Fruit fly (Drosophila melanogaster) whole organism, embryonic: ENCODE measurements around the gene Mnn1.

Experiments
- Atf6 ChIP-seq: fragments of 200-800 bp; sonication (Bioruptor generic); IDR thresholded peaks from 2 replicates; pipeline ENCODE4 v1.3.6; 2022; ENCODE audit warnings: missing biosample characterization, missing genetic modification characterization
- C15 ChIP-seq: fragments of 200-800 bp; sonication (Bioruptor generic); IDR thresholded peaks from 3 replicates; pipeline ENCODE4 v1.3.6; 2022; ENCODE audit warnings: missing biosample characterization, missing genetic modification characterization
- CG11696 ChIP-seq: fragments of 200-800 bp; sonication (Bioruptor generic); IDR thresholded peaks from 2 replicates; pipeline ENCODE4 v1.3.6; 2022; ENCODE audit warnings: missing biosample characterization, missing genetic modification characterization
- CG11723 ChIP-seq: fragments of 200-800 bp; sonication (Bioruptor generic); optimal IDR thresholded peaks from 2 replicates; lab custom pipeline; 2017; ENCODE audit warnings: missing biosample characterization, mild to moderate bottlenecking, missing genetic modification characterization
- CG14050 ChIP-seq: fragments of 200-800 bp; sonication (Bioruptor generic); IDR thresholded peaks from 3 replicates; pipeline ENCODE4 v1.3.6; 2022; ENCODE audit warnings: missing biosample characterization, missing genetic modification characterization
- CG15479 ChIP-seq: fragments of 200-800 bp; sonication (Bioruptor generic); optimal IDR thresholded peaks from 3 replicates; lab custom pipeline; 2019; ENCODE audit warnings: missing biosample characterization, mild to moderate bottlenecking, missing genetic modification characterization, moderate library complexity
- CG15514 ChIP-seq: fragments of 200-800 bp; sonication (Bioruptor generic); optimal IDR thresholded peaks from 3 replicates; lab custom pipeline; 2017; ENCODE audit warnings: missing biosample characterization, missing genetic modification characterization, mild to moderate bottlenecking, moderate library complexity, missing genetic modification reagents
- CG17328 ChIP-seq: fragments of 200-800 bp; sonication (Bioruptor generic); IDR thresholded peaks from 2 replicates; pipeline ENCODE4 v1.3.6; 2022; ENCODE audit warnings: missing biosample characterization, missing genetic modification characterization
- CG2129 ChIP-seq: fragments of 200-800 bp; sonication (Bioruptor generic); IDR thresholded peaks from 2 replicates; pipeline ENCODE4 v1.3.6; 2022; ENCODE audit warnings: missing biosample characterization, missing genetic modification characterization; ENCODE audit not compliant: partially characterized antibody
- CG30020 ChIP-seq: fragments of 200-800 bp; optimal IDR thresholded peaks from 2 replicates; lab custom pipeline; 2019; ENCODE audit warnings: missing biosample characterization, mild to moderate bottlenecking, missing genetic modification characterization, moderate library complexity
- CG32767 ChIP-seq: fragments of 200-800 bp; sonication (Bioruptor generic); IDR thresholded peaks from 2 replicates; pipeline ENCODE4 v1.3.6; 2022; ENCODE audit warnings: missing biosample characterization, missing genetic modification characterization
- CG34224 ChIP-seq: fragments of 200-800 bp; sonication (Bioruptor generic); IDR thresholded peaks from 3 replicates; pipeline ENCODE4 v1.3.6; 2022; ENCODE audit warnings: missing biosample characterization, missing genetic modification characterization; ENCODE audit not compliant: partially characterized antibody
- CG3726 ChIP-seq: fragments of 200-800 bp; sonication (Bioruptor generic); IDR thresholded peaks from 3 replicates; pipeline ENCODE4, ENCODE4 v1.3.6; 2022; ENCODE audit warnings: missing biosample characterization, missing genetic modification characterization
- CG4282 ChIP-seq: fragments of 200-800 bp; sonication (Bioruptor generic); optimal IDR thresholded peaks from 2 replicates; lab custom pipeline; 2016; ENCODE audit warnings: missing biosample characterization, missing genetic modification characterization
- CG4730 ChIP-seq: fragments of 200-800 bp; sonication (Bioruptor generic); IDR thresholded peaks from 2 replicates; pipeline ENCODE4 v1.3.6; 2022; ENCODE audit warnings: missing biosample characterization, missing genetic modification characterization
- CG6254 ChIP-seq: fragments of 200-800 bp; sonication (Bioruptor generic); optimal IDR thresholded peaks from 3 replicates; lab custom pipeline; 2017; ENCODE audit warnings: mild to moderate bottlenecking, missing biosample characterization, missing genetic modification reagents, missing genetic modification characterization
- CG6689 ChIP-seq: fragments of 200-800 bp; sonication (Bioruptor generic); IDR thresholded peaks from 2 replicates; pipeline ENCODE4 v1.3.6; 2022; ENCODE audit warnings: missing biosample characterization, missing genetic modification characterization
- CG8290 ChIP-seq, 3 experiments: fragments of 200-800 bp; sonication (Bioruptor generic); optimal IDR thresholded peaks; 2 replicates each; lab custom pipeline; 2016 to 2019; ENCODE audit warnings: missing biosample characterization in 3 of 3, missing genetic modification characterization in 3 of 3, mild to moderate bottlenecking in 2 of 3, moderate library complexity in 1 of 3
- CHES-1-like ChIP-seq: fragments of 200-800 bp; sonication (Bioruptor generic); optimal IDR thresholded peaks from 2 replicates; lab custom pipeline; 2016; ENCODE audit warnings: missing biosample characterization, missing genetic modification characterization
- E2f1 ChIP-seq: fragments of 200-800 bp; sonication (Bioruptor generic); IDR thresholded peaks from 2 replicates; pipeline ENCODE4 v1.3.6; 2022; ENCODE audit warnings: missing biosample characterization, missing genetic modification characterization
- Ets97D ChIP-seq: fragments of 200-800 bp; sonication (Bioruptor generic); optimal IDR thresholded peaks from 3 replicates; lab custom pipeline; 2016; ENCODE audit warnings: missing biosample characterization, missing genetic modification characterization
- Hmr ChIP-seq: fragments of 200-800 bp; sonication (Bioruptor generic); optimal IDR thresholded peaks from 3 replicates; lab custom pipeline; 2017; ENCODE audit warnings: mild to moderate bottlenecking, missing biosample characterization, missing genetic modification reagents, missing genetic modification characterization
- Hr51 ChIP-seq, 2 experiments: fragments of 200-800 bp; sonication (Bioruptor generic); optimal IDR thresholded peaks; 2 replicates in 1 of 2; 3 replicates in 1 of 2; lab custom pipeline; 2016 to 2018; ENCODE audit warnings: missing biosample characterization in 2 of 2, missing genetic modification characterization in 2 of 2, mild to moderate bottlenecking in 1 of 2, moderate library complexity in 1 of 2
- Max ChIP-seq: fragments of 200-800 bp; sonication (Bioruptor generic); optimal IDR thresholded peaks from 2 replicates; lab custom pipeline; 2016; ENCODE audit warnings: missing biosample characterization, mild to moderate bottlenecking, missing genetic modification characterization
- Myb ChIP-seq: fragments of 200-800 bp; sonication (Bioruptor generic); optimal IDR thresholded peaks from 2 replicates; lab custom pipeline; 2016; ENCODE audit warnings: missing biosample characterization, missing genetic modification characterization
- Nf-YC ChIP-seq: fragments of 200-800 bp; optimal IDR thresholded peaks from 3 replicates; lab custom pipeline; 2019; ENCODE audit warnings: missing biosample characterization, mild to moderate bottlenecking, missing genetic modification characterization, moderate library complexity
- Poxn ChIP-seq: fragments of 200-800 bp; sonication (Bioruptor generic); IDR thresholded peaks from 2 replicates; pipeline ENCODE4 v1.3.6; 2022; ENCODE audit warnings: missing biosample characterization, missing genetic modification characterization
- Spps ChIP-seq: fragments of 200-800 bp; sonication (Bioruptor generic); optimal IDR thresholded peaks from 2 replicates; lab custom pipeline; 2018; ENCODE audit warnings: missing biosample characterization, mild to moderate bottlenecking, missing genetic modification characterization
- TFAM ChIP-seq: fragments of 200-800 bp; sonication (Bioruptor generic); optimal IDR thresholded peaks from 2 replicates; lab custom pipeline; 2017; ENCODE audit warnings: missing biosample characterization, missing genetic modification characterization, inconsistent platforms
- ac ChIP-seq: fragments of 200-800 bp; sonication (Bioruptor generic); optimal IDR thresholded peaks from 3 replicates; lab custom pipeline; 2017; ENCODE audit warnings: missing biosample characterization, mild to moderate bottlenecking, missing genetic modification characterization
- cad ChIP-seq: fragments of >200 bp; optimal IDR thresholded peaks from 2 replicates; lab custom pipeline; 2017; ENCODE audit warnings: missing biosample characterization, missing genetic modification characterization
- cas ChIP-seq: fragments of 200-800 bp; sonication (Bioruptor generic); IDR thresholded peaks from 2 replicates; pipeline ENCODE4 v1.3.6; 2022; ENCODE audit warnings: missing biosample characterization, missing genetic modification characterization
- chm ChIP-seq: fragments of 200-800 bp; sonication (Bioruptor generic); IDR thresholded peaks from 2 replicates; pipeline ENCODE4 v1.3.6; 2022; ENCODE audit warnings: missing biosample characterization, missing genetic modification characterization
- dysf ChIP-seq: fragments of 200-800 bp; sonication (Bioruptor generic); IDR thresholded peaks from 3 replicates; pipeline ENCODE4 v1.3.6; 2022; ENCODE audit warnings: missing biosample characterization, missing genetic modification characterization
- esg ChIP-seq: fragments of 200-800 bp; sonication (Bioruptor generic); conservative IDR thresholded peaks from 2 replicates; pipeline ENCODE4 v1.3.6; 2022; ENCODE audit warnings: missing biosample characterization, missing genetic modification characterization
- gcm ChIP-seq: fragments of 200-800 bp; sonication (Bioruptor generic); optimal IDR thresholded peaks from 2 replicates; lab custom pipeline; 2019; ENCODE audit warnings: missing biosample characterization, mild to moderate bottlenecking, missing genetic modification characterization, moderate library complexity
- ind ChIP-seq: fragments of 200-800 bp; sonication (Bioruptor generic); optimal IDR thresholded peaks from 3 replicates; lab custom pipeline; 2016; ENCODE audit warnings: missing biosample characterization, missing genetic modification characterization
- kah ChIP-seq: fragments of 200-800 bp; sonication (Bioruptor generic); optimal IDR thresholded peaks from 2 replicates; lab custom pipeline; 2018; ENCODE audit warnings: missing biosample characterization, mild to moderate bottlenecking, missing genetic modification characterization
- lilli ChIP-seq: fragments of 200-800 bp; sonication (Bioruptor generic); optimal IDR thresholded peaks from 3 replicates; lab custom pipeline; 2016; ENCODE audit warnings: missing biosample characterization, missing genetic modification characterization
- nau ChIP-seq: fragments of 200-800 bp; sonication (Bioruptor generic); optimal IDR thresholded peaks from 3 replicates; lab custom pipeline; 2017; ENCODE audit warnings: missing biosample characterization, mild to moderate bottlenecking, missing genetic modification characterization, missing genetic modification reagents
- pb ChIP-seq: fragments of 200-800 bp; sonication (Bioruptor generic); optimal IDR thresholded peaks from 3 replicates; lab custom pipeline; 2016; ENCODE audit warnings: missing biosample characterization, missing genetic modification characterization
- pnt ChIP-seq: fragments of 200-800 bp; sonication (Bioruptor generic); optimal IDR thresholded peaks from 3 replicates; lab custom pipeline; 2016; ENCODE audit warnings: missing biosample characterization, missing genetic modification characterization
- rib ChIP-seq: fragments of 200-800 bp; sonication (Bioruptor generic); IDR thresholded peaks from 2 replicates; pipeline ENCODE4 v1.3.6; 2022; ENCODE audit warnings: missing biosample characterization, missing genetic modification characterization
- ro ChIP-seq: fragments of 200-800 bp; sonication (Bioruptor generic); IDR thresholded peaks from 2 replicates; pipeline ENCODE4 v1.3.6; 2022; ENCODE audit warnings: missing biosample characterization, missing genetic modification characterization
- scrt ChIP-seq: fragments of 200-800 bp; sonication (Bioruptor generic); optimal IDR thresholded peaks from 2 replicates; lab custom pipeline; 2018; ENCODE audit warnings: missing biosample characterization, mild to moderate bottlenecking, missing genetic modification characterization, moderate library complexity
- sens-2 ChIP-seq: fragments of 200-800 bp; sonication (Bioruptor generic); IDR thresholded peaks from 2 replicates; pipeline ENCODE4 v1.3.6; 2022; ENCODE audit warnings: missing biosample characterization, missing genetic modification characterization
- so ChIP-seq: fragments of 200-800 bp; sonication (Bioruptor generic); IDR thresholded peaks from 3 replicates; pipeline ENCODE4 v1.3.6; 2022; ENCODE audit warnings: missing biosample characterization, missing genetic modification characterization
- sob ChIP-seq: fragments of 200-800 bp; sonication (Bioruptor generic); IDR thresholded peaks from 2 replicates; pipeline ENCODE4 v1.3.6; 2022; ENCODE audit warnings: missing biosample characterization, missing genetic modification characterization
- zfh2 ChIP-seq: fragments of 200-800 bp; sonication (Bioruptor generic); optimal IDR thresholded peaks from 2 replicates; lab custom pipeline; 2016; ENCODE audit warnings: missing biosample characterization, missing genetic modification characterization

Gene Mnn1

dm6 chr2L:7043039-7043905 is 12.8 kb upstream of the Mnn1 start (continued):
- peak; percentile 11 for TF ChIP-seq CG15514
- 0 out of 2 replicates have a peak, but pooled peaks have one; percentile 13 for TF ChIP-seq CG11696 (GFP tag; lab: Robert Waterston, UW)
- TF ChIP-seq Hr51 (GFP tag; optimal IDR thresholded peaks at IDR 0.05; lab: Kevin White, UChicago) = peak in 1 of 2 experiments; percentile 15
- peak; percentile 42; the same call in 1 of the 2 replicates for TF ChIP-seq CG17328 (GFP tag; lab: Robert Waterston, UW)
- no peak for TF ChIP-seq CG32767 (GFP tag; lab: Robert Waterston, UW)
- peak; percentile 31 for TF ChIP-seq CG15479
- no peak for TF ChIP-seq CG8290 (GFP tag; optimal IDR thresholded peaks at IDR 0.05; lab: Kevin White, UChicago)
- peak in 1 of 2 experiments; percentile 28 for TF ChIP-seq CG8290 (tag; optimal IDR thresholded peaks at IDR 0.05; lab: Kevin White, UChicago)
- no peak for TF ChIP-seq esg (GFP tag; lab: Robert Waterston, UW)
- peak; percentile 24 for TF ChIP-seq lilli (GFP tag; lab: Kevin White, UChicago)
- no peak for TF ChIP-seq CG4730 (GFP tag; lab: Robert Waterston, UW)
- TF ChIP-seq CG34224 (GFP tag; lab: Robert Waterston, UW) = no peak
- no peak for TF ChIP-seq Poxn (GFP tag; lab: Robert Waterston, UW)
- TF ChIP-seq chm (GFP tag; lab: Robert Waterston, UW) = peak; percentile 71; the same call in 1 of the 2 replicates
- no peak for TF ChIP-seq CG6689 (GFP tag; lab: Robert Waterston, UW)
- peak; percentile 32; the same call in 1 of the 2 replicates for TF ChIP-seq sob (GFP tag; lab: Robert Waterston, UW)
- TF ChIP-seq TFAM (GFP tag; lab: Kevin White, UChicago) = no peak
- TF ChIP-seq zfh2 (GFP tag; lab: Kevin White, UChicago) = no peak
- no peak for TF ChIP-seq CG3726
- no peak for TF ChIP-seq E2f1 (GFP tag; lab: Robert Waterston, UW)
- peak; percentile 18; the same call in 1 of the 2 replicates for TF ChIP-seq rib (GFP tag; lab: Robert Waterston, UW)
- TF ChIP-seq ind (GFP tag; lab: Kevin White, UChicago) = peak; percentile 18
- TF ChIP-seq CG2129 (GFP tag; lab: Robert Waterston, UW) = no peak
- no peak for TF ChIP-seq ro (GFP tag; lab: Robert Waterston, UW)
- peak; percentile 54 for TF ChIP-seq CG4282 (GFP tag; lab: Kevin White, UChicago)
- TF ChIP-seq sens-2 = no peak
- peak; percentile 51 for TF ChIP-seq CG11723
- TF ChIP-seq Ets97D (GFP tag; lab: Kevin White, UChicago) = no peak
- no peak for TF ChIP-seq cas
- TF ChIP-seq so (GFP tag; lab: Robert Waterston, UW) = 0 out of 3 replicates have a peak, but pooled peaks have one; percentile 41
- no peak for TF ChIP-seq CG14050 (GFP tag; lab: Robert Waterston, UW)
- no peak for TF ChIP-seq CHES-1-like (GFP tag; lab: Kevin White, UChicago)
- peak; percentile 56 for TF ChIP-seq gcm
- TF ChIP-seq scrt (GFP tag; lab: Kevin White, UChicago) = no peak
- TF ChIP-seq Spps (tag; lab: Kevin White, UChicago) = no peak
- TF ChIP-seq Nf-YC (tag; lab: Kevin White, UChicago) = no peak
- TF ChIP-seq CG6254 = no peak
- TF ChIP-seq kah (GFP tag; lab: Kevin White, UChicago) = no peak
- no peak for TF ChIP-seq cad
- TF ChIP-seq Hmr (GFP tag; lab: Kevin White, UChicago) = peak; percentile 1
- TF ChIP-seq pnt (GFP tag; lab: Kevin White, UChicago) = no peak
- TF ChIP-seq dysf (GFP tag; lab: Robert Waterston, UW) = no peak
- no peak for TF ChIP-seq Max (GFP tag; lab: Kevin White, UChicago)
- TF ChIP-seq C15 (GFP tag; lab: Robert Waterston, UW) = no peak
- no peak for TF ChIP-seq Atf6
- TF ChIP-seq pb (GFP tag; lab: Kevin White, UChicago) = no peak
- TF ChIP-seq ac (GFP tag; lab: Kevin White, UChicago) = peak; percentile 83
- TF ChIP-seq nau (GFP tag; lab: Kevin White, UChicago) = no peak
- no peak for TF ChIP-seq CG30020 (tag; lab: Kevin White, UChicago)
- TF ChIP-seq Myb (GFP tag; lab: Kevin White, UChicago) = no peak
